Fruit fly (Drosophila melanogaster) S2 (cell line): ENCODE results near the gene Nt5a.

Experiments used
- CG8478 ChIP-seq: fragments of >200 bp; optimal IDR thresholded peaks from 2 replicates; lab custom pipeline; 2018
- CTCF ChIP-seq, 2 experiments: fragments of >200 bp; optimal IDR thresholded peaks; 2 replicates each; lab custom pipeline; 2018

The Nt5a gene

DNA sequence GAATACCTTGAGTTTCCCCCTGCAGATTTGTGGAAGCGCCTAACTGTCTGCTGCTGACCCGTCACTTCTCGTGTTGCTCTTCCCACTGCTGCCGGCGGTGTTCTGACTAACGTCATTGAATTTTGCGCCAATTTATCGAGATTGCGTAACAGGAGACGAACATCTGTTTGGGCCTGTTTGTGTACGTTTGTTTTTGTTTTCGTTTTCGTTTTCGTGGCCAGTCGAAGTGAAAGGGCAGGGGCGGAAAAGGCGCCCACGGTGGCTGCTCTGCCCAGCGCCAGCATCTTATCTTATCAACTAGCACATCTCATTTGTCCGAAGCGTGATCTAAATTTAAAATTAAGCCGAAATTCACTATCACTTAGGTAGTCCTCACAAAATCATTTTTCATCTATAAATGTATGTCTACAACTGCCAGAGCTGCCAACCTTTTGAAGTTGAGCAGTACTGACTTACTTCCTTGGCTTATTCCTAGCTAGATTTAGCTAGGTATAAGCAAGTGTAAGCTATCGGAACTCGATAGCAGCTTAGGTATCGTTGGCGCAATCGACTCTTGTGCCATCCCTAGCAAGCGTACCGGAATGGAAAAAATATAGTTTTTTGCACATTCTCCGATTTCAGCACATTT, at the start of gene Nt5a, which contains the start of gene Ctr9:
Gene Nt5a (minus strand): TSS at position 414 of the 628 bp plus-strand sequence.
Gene Ctr9 (plus strand): TSS at position 220 of the 628 bp plus-strand sequence.
- TF ChIP-seq CG8478 (lab: Kevin White, UChicago) (no peak), CTCF (optimal IDR thresholded peaks at IDR 0.05; lab: Kevin White, UChicago) (peak; percentile 31 to 47)

DNA sequence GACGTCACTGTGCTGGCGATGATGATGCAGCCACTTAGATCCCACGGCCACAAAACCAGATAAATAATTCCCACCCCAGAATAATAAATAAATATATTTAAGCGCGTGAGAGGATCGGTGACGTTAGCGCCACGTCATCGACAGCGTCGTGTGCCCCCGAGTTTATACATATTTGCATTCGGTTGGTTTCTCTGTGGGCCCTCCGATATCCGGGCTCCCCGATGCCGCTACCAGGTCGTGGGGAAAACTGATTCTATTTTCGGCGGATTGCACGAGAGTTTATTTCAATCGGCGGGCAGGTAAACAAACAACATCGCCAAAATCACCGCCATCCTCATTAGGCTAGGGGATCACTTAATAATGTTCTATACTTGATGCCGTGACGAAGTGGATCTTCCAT, 47.0 kb upstream of the Nt5a start:
- no peak for TF ChIP-seq CTCF (optimal IDR thresholded peaks at IDR 0.05; lab: Kevin White, UChicago)
- no peak for TF ChIP-seq CG8478 (lab: Kevin White, UChicago)

DNA sequence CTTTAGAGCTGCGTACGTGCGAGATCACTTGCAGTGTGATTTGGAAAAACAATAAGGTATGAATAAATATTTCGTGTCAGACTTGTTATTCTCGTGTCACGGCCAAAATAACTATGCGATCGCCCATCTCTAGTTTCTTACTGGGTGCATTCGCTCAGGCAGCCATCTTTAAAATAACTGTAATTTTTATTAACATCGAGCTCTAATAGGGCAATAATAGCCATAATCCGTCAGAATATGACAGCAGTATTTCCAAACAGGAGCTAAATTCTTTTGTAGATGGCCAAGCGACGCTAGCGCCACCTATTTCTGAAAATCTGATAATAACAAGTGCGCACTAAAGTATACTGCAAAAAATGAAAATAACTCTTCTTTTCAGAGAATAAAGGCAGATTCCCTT, 44.8 kb upstream of the Nt5a start:
- TF ChIP-seq CTCF (optimal IDR thresholded peaks at IDR 0.05; lab: Kevin White, UChicago) (peak; percentile 90 to 93), CG8478 (lab: Kevin White, UChicago) (no peak)

DNA sequence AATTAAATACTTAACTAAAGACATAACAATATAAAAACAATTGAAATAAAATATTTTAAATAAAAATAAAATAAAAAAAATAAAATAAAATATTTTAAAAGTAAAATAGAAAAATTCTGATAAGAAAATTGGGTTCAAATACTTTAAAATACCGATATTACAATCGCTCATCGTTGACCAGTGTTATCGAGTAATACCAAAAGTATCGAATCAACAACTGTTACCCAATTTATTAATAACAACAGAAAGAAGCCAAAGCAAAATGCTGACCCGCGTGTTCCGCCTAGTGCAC, 43.7 kb upstream of the Nt5a start, which contains the start of gene CG9166:
Gene CG9166 (plus strand): TSS at position 193 of the 292 bp plus-strand sequence.
- no peak for TF ChIP-seq CTCF (optimal IDR thresholded peaks at IDR 0.05; lab: Kevin White, UChicago)
- TF ChIP-seq CG8478 (lab: Kevin White, UChicago) = no peak

DNA sequence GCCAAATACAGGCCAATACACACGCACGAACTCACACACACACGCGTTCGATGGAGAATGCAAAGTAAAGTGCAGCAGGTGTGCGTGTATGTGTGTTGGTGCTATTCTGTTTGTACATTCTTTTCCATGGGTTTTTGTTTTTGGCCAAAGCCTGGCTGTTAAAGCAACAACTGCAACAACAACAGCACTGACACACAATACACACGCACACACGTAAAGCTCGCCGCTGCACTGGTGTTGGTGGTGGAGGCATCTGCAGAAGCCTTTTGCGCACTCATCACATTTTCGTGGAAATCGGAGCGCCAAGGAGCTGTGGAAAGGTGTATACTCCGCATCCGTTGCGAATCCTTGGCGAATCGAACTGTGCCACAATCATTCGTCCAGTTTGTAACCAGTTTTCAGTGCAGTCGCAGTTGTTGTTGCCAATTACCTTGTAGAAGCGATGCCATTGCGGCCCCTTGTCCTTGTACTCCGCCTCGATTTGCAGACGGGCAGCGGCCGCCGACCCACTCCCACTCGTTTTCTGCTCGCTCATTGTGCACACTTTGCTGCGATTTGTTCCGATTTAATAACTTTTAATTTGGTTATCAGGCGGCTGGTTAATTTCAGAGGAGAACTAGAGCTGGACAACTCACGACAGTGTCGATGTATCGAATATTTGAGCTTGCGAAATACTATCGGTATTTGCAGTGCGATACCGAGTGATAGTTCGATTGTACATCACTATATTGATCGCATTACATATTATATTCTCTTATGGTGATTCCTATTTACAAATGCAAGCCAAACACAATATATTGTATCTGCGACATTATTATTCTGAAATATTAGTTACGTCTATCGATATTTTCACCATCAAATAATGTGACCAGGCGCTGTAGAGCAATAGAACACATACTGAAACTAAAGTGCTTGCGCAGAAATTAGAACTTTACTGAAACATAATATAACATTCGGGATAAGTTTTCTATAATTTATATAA, 43.0 kb upstream of the Nt5a start:
- TF ChIP-seq CG8478 (lab: Kevin White, UChicago) (no peak), CTCF (optimal IDR thresholded peaks at IDR 0.05; lab: Kevin White, UChicago) (peak in 1 of 2 experiments; percentile 18)

DNA sequence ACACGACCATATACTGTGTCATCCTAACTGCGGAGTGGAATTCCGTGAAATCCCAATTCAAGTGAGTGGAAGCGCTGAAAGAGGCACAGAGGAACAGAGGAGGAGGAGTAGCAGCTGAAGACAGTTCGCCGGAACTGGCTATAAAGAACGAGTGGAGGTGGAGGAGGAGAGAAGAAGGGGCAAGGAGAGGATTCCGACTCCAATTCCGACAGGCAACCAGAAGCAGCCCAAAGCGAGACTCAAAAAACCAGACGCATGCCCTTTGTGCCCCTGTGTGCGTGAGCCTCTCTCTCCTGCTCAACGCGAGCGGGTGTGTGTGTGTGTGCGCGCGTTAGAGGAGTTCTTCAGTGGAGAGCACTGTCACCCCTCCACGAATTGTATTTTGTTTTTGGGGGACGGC, 42.2 kb upstream of the Nt5a start:
- TF ChIP-seq CTCF (optimal IDR thresholded peaks at IDR 0.05; lab: Kevin White, UChicago) = no peak
- TF ChIP-seq CG8478 (lab: Kevin White, UChicago) = no peak

DNA sequence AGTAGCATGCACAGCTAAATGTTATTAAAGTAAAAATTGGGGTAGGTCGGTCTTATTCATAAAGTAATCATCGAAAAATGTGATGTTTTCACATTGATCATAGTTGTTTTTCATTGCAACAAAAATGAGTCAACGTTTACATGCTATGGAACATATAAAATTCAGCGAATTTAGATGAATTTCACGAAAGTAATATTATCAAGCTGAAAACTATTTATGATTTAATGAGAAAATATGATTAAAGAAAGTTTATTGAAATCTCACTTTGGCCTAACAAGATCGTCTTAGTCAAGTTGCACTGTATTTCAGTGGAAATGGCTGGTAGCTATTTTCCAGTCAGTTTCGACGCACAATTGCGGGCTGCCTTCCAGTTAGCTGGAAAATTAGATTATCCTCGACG, 41.7 kb upstream of the Nt5a start:
- no peak for TF ChIP-seq CTCF (optimal IDR thresholded peaks at IDR 0.05; lab: Kevin White, UChicago)

DNA sequence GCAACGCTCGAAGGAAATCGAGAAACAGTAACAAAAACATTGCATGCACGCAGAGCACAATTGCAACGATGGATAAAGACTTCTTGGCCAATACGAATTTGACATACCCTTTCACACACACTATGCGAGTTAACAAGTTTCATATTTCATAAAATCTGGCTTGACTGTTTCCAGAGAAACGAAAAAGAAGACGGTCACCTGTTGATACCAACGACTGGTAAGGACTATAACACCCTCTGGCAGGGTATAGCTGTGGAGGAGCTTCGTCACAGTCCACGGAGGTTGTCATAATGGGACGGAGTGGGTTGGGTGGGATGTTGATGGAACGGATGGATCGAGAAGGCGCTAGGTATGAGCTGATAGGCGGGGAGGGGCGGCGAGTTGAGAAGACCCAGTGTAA, 41.0 kb upstream of the Nt5a start:
- no peak for TF ChIP-seq CTCF (optimal IDR thresholded peaks at IDR 0.05; lab: Kevin White, UChicago)
- TF ChIP-seq CG8478 (lab: Kevin White, UChicago) = no peak

DNA sequence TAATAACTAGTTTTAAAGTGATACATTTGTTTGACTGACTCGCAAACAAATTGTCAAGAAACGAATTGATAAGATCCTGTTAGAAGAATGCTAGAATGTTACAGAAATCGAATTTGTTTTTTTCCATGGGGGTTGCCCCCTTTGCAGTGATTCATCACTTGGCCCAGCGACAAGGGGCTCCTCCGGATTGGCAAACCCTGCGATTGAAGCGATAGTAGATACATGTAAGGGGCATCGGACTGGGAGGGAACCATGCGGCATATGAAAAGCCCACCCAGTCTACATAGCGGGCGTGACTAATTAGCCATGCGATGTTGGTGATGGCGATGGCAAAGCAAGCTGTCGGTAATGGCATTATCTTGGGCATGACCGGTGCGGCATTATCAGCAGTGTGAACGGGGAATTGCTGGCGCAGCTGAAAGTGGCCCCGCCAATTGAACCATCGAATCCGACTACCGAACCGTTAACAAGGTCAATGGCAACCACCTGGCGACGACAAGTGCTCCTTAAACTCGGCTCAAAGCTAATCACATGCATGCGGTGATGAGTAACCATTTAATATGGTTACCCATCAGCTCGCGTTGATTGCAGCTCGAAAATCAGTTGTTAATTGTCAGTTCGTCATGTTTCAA, 39.9 kb upstream of the Nt5a start:
- no peak for TF ChIP-seq CG8478 (lab: Kevin White, UChicago)
- no peak for TF ChIP-seq CTCF (optimal IDR thresholded peaks at IDR 0.05; lab: Kevin White, UChicago)

DNA sequence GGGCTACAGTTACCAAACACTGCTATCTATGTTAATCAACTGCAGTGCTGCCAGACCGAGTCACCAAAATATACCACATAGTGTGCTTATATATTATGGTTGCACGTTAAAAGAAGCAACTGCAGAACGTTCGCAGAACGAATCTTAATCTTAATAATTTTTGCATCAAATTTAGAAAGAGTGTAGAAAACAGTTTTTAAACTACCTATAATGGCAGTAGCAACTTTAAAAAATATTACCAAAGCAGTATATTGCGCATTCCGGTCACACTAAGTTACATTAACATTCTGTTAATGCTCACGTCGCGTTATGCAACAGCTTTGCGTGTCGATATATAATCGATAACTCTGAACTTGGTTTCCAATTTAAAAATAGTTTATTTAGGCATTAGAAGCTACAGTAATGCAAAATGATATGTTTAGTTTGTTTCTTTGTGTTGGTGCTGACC, 34.9 kb upstream of the Nt5a start, which contains the start of gene indra:
Gene indra (minus strand): TSS at position 271 of the 448 bp plus-strand sequence.
- TF ChIP-seq CTCF (optimal IDR thresholded peaks at IDR 0.05; lab: Kevin White, UChicago) (no peak), CG8478 (lab: Kevin White, UChicago) (no peak)

DNA sequence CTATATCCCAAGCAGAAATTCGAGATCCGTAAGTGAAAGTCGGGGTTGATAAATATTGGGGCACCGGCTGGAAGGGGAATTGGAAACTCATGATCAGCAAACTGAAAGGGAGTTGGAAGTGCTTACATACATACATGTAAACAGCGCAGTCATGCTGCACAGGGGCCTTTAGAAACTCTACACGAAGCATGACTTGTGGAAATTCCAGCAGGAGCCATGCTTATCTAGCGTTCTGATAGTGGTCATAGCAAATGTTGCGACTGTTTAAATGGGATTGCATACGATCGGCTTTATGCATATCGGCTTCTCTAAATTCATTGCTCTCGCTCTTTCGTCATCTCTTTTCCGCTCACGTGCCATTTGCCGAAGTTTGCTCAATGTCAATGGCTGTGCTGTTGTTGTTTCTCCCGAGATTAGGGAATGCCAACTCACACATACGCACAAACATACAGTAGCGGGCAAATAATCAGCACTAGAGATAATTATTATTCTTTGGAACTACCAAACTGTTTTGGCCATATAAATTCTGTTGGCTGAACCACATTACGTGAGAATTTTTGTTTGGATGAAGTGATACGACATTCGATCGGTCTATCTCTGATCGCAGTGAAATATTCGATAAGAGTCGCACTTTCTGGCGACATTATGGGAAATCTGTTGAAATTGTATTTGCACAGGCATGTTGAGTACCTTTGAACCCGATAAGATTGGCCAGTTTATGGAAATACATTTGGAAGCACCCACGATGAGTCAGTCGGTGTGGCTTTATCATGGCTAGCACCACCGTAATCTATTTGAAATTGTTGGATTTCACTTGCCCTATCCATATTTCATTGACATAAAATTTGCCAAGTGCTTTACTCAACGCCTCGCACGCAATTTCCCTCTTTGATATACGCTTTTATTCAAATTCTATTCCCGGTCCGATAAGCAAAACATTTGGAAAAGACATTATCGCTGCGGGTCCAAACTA, 29.1 kb upstream of the Nt5a start:
- no peak for TF ChIP-seq CTCF (optimal IDR thresholded peaks at IDR 0.05; lab: Kevin White, UChicago)

DNA sequence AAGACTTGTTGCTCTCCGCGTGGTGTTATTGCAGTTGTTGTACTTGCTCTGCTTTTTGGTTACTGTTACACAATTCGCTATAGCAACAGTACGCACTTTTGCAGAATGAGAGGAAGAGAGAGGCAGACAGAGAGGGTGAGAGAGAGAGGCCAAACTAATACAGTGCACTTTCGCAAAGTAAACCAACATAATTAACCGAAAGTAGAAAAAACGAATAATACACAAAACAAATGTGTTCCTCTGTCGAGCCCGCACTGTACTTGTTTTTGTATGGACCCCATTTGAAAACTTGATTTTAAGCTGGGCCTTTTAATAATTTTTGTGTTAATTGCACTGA, 28.2 kb upstream of the Nt5a start:
- TF ChIP-seq CTCF (optimal IDR thresholded peaks at IDR 0.05; lab: Kevin White, UChicago) (no peak), CG8478 (lab: Kevin White, UChicago) (no peak)

DNA sequence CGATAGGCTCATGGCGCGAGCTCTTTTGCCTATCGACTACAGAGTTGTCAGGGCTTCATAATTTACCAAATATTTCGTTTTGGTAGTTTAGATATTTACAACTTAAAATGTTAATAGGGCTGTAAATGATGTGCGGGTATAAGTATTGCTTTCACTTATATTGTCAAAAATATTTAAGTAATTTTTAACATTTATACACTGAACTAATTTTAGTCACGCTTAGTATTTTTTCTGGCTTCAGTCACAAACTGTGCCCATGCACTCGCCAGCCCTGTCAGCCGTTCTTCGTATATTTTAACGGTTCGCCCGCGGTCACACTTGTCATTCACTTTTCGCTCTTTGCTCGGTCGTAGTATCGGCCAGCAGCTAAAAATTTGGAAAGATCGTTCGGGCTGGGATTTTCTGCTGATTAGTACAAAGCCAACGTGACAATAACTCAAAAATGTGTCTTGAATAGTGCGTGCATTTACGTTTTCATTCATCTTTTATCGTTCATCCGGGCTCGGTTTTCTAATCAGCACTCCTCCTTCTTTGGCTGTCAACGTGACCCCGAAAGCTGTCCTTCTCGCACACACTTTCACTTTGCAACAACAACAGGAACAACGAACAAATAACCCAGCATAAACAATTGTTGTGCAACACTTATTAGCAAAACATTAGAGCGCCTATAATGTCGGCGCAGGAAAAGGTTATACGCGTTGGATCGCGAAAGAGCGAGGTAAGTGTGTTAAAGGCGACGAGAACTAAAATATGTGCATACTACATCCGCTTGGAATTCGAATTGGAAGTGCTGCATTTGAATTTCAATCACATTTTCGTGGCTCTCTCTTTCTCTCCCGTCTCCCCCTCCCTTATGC, 27.6 kb upstream of the Nt5a start, which contains the start of the genes Hmbs and CG2211:
Gene Hmbs (plus strand): TSS at position 319 of the 857 bp plus-strand sequence.
Gene CG2211 (minus strand): TSS at position 789 of the 857 bp plus-strand sequence.
- TF ChIP-seq CTCF (optimal IDR thresholded peaks at IDR 0.05; lab: Kevin White, UChicago) (peak in 1 of 2 experiments; percentile 10), CG8478 (lab: Kevin White, UChicago) (no peak)
